Worm (Caenorhabditis elegans): Measurements from ENCODE around the gene D2024.5.

- TF ChIP-seq pha-4 (tag; optimal IDR thresholded peaks at IDR 0.05): no peak
- no peak for TF ChIP-seq pqm-1 (tag; optimal IDR thresholded peaks at IDR 0.05)
- no peak for TF ChIP-seq ets-4 (tag; optimal IDR thresholded peaks at IDR 0.05)
- TF ChIP-seq nhr-11 (tag; optimal IDR thresholded peaks at IDR 0.05): no peak
- no peak for TF ChIP-seq ceh-2 (tag; optimal IDR thresholded peaks at IDR 0.05)
- no peak for TF ChIP-seq dve-1 (tag; optimal IDR thresholded peaks at IDR 0.05)
- TF ChIP-seq unc-3 (GFP tag; conservative IDR thresholded peaks at IDR 0.05): no peak
- TF ChIP-seq unc-3 (tag; optimal IDR thresholded peaks at IDR 0.05): no peak
- no peak for TF ChIP-seq T23F11.4 (GFP tag; optimal IDR thresholded peaks at IDR 0.05)
- TF ChIP-seq che-1 (tag; optimal IDR thresholded peaks at IDR 0.05): no peak
- no peak for TF ChIP-seq nfya-1 (tag; optimal IDR thresholded peaks at IDR 0.05)
- no peak for TF ChIP-seq elt-2 (tag; optimal IDR thresholded peaks at IDR 0.05)
- no peak for TF ChIP-seq sox-4 (tag; optimal IDR thresholded peaks at IDR 0.05)
- TF ChIP-seq ceh-9 (tag; optimal IDR thresholded peaks at IDR 0.05): no peak
These were observed 41.4 kb downstream of the D2024.5 start, which contains the start of gene str-249 for ce11 chrIV:7186756-7187155.
